Fruit fly (Drosophila melanogaster) whole organism, embryonic: Measurements from ENCODE around the gene yellow-f2.

Source experiments
- Aef1 ChIP-seq: fragments of 200-800 bp; sonication (Bioruptor generic); IDR thresholded peaks from 3 replicates; pipeline ENCODE4 v1.3.6; 2022; ENCODE audit warnings: missing biosample characterization, missing genetic modification characterization
- CG10209 ChIP-seq: fragments of 200-800 bp; sonication (Bioruptor generic); optimal IDR thresholded peaks from 3 replicates; lab custom pipeline; 2017; ENCODE audit warnings: missing biosample characterization, mild to moderate bottlenecking, missing genetic modification characterization, missing genetic modification reagents
- CG11456 ChIP-seq: fragments of 200-800 bp; sonication (Bioruptor generic); IDR thresholded peaks from 3 replicates; pipeline ENCODE4 v1.3.6; 2022; ENCODE audit warnings: missing biosample characterization, missing genetic modification characterization
- CG11695 ChIP-seq: fragments of 200-800 bp; sonication (Bioruptor generic); IDR thresholded peaks from 3 replicates; pipeline ENCODE4 v1.3.6; 2022; ENCODE audit warnings: missing biosample characterization, missing genetic modification characterization
- CG13123 ChIP-seq: fragments of 200-800 bp; sonication (Bioruptor generic); optimal IDR thresholded peaks from 2 replicates; lab custom pipeline; 2016; ENCODE audit warnings: missing biosample characterization, missing genetic modification characterization
- CG14441 ChIP-seq: fragments of 200-800 bp; sonication (Bioruptor generic); IDR thresholded peaks from 2 replicates; pipeline ENCODE4 v1.3.6; 2022; ENCODE audit warnings: missing biosample characterization, missing genetic modification characterization
- CG14860 ChIP-seq: fragments of 200-800 bp; sonication (Bioruptor generic); IDR thresholded peaks from 3 replicates; pipeline ENCODE4 v1.3.6; 2022; ENCODE audit warnings: missing biosample characterization, missing genetic modification characterization; ENCODE audit not compliant: partially characterized antibody
- CG15073 ChIP-seq: fragments of 200-800 bp; sonication (Bioruptor generic); optimal IDR thresholded peaks from 2 replicates; lab custom pipeline; 2016; ENCODE audit warnings: missing biosample characterization, missing genetic modification characterization
- CG15601 ChIP-seq: fragments of 200-800 bp; sonication (Bioruptor generic); optimal IDR thresholded peaks from 3 replicates; lab custom pipeline; 2019; ENCODE audit warnings: missing biosample characterization, mild to moderate bottlenecking, missing genetic modification characterization, moderate library complexity
- CG1792 ChIP-seq: fragments of 200-800 bp; sonication (Bioruptor generic); optimal IDR thresholded peaks from 2 replicates; lab custom pipeline; 2016; ENCODE audit warnings: missing biosample characterization, missing genetic modification characterization
- CG2199 ChIP-seq: fragments of 200-800 bp; sonication (Bioruptor generic); IDR thresholded peaks from 3 replicates; pipeline ENCODE4 v1.3.6; 2022; ENCODE audit warnings: missing biosample characterization, missing genetic modification characterization
- CG2202 ChIP-seq: fragments of 200-800 bp; sonication (Bioruptor generic); optimal IDR thresholded peaks from 2 replicates; lab custom pipeline; 2018; ENCODE audit warnings: missing biosample characterization, mild to moderate bottlenecking, missing genetic modification characterization
- CG31224 ChIP-seq: fragments of 200-800 bp; sonication (Bioruptor generic); IDR thresholded peaks from 2 replicates; pipeline ENCODE4 v1.3.6; 2022; ENCODE audit warnings: missing biosample characterization, missing genetic modification characterization
- CG34224 ChIP-seq: fragments of 200-800 bp; sonication (Bioruptor generic); IDR thresholded peaks from 3 replicates; pipeline ENCODE4 v1.3.6; 2022; ENCODE audit warnings: missing biosample characterization, missing genetic modification characterization; ENCODE audit not compliant: partially characterized antibody
- CG42726 ChIP-seq: fragments of 200-800 bp; sonication (Bioruptor generic); IDR thresholded peaks from 2 replicates; pipeline ENCODE4 v1.3.6; 2022; ENCODE audit warnings: missing biosample characterization, missing genetic modification characterization; ENCODE audit not compliant: partially characterized antibody
- CG6175 ChIP-seq: fragments of 200-800 bp; sonication (Bioruptor generic); IDR thresholded peaks from 3 replicates; pipeline ENCODE4 v1.3.6; 2022; ENCODE audit warnings: missing biosample characterization, missing genetic modification characterization
- CG6683 ChIP-seq: fragments of 200-800 bp; sonication (Bioruptor generic); optimal IDR thresholded peaks from 2 replicates; lab custom pipeline; 2017; ENCODE audit warnings: missing biosample characterization, mild to moderate bottlenecking, missing genetic modification characterization, missing genetic modification reagents
- CG6765 ChIP-seq: fragments of 200-800 bp; sonication (Bioruptor generic); optimal IDR thresholded peaks from 3 replicates; lab custom pipeline; 2017; ENCODE audit warnings: missing biosample characterization, mild to moderate bottlenecking, missing genetic modification characterization
- CG9932 ChIP-seq: fragments of 200-800 bp; sonication (Bioruptor generic); IDR thresholded peaks from 2 replicates; pipeline ENCODE4 v1.3.6; 2022; ENCODE audit warnings: missing biosample characterization, missing genetic modification characterization
- CTCF ChIP-seq: fragments of 200-800 bp; sonication (Bioruptor generic); optimal IDR thresholded peaks from 2 replicates; lab custom pipeline; 2017; ENCODE audit warnings: missing biosample characterization, mild to moderate bottlenecking, missing genetic modification characterization, moderate library complexity
- Dp ChIP-seq: fragments of 200-800 bp; sonication (Bioruptor generic); optimal IDR thresholded peaks from 2 replicates; lab custom pipeline; 2018; ENCODE audit warnings: missing biosample characterization, mild to moderate bottlenecking, missing genetic modification characterization, moderate library complexity
- E2f2 ChIP-seq: fragments of 200-800 bp; sonication (Bioruptor generic); IDR thresholded peaks from 2 replicates; pipeline ENCODE4 v1.3.6; 2022; ENCODE audit warnings: missing biosample characterization, missing genetic modification characterization
- Ets65A ChIP-seq: fragments of 200-800 bp; sonication (Bioruptor generic); peaks from one replicate; lab custom pipeline; 2016; ENCODE audit warnings: missing biosample characterization, missing genetic modification characterization
- Fer1 ChIP-seq: fragments of 200-800 bp; sonication (Bioruptor generic); optimal IDR thresholded peaks from 2 replicates; lab custom pipeline; 2017; ENCODE audit warnings: missing biosample characterization, mild to moderate bottlenecking, missing genetic modification characterization
- Gug ChIP-seq: fragments of 200-800 bp; sonication (Bioruptor generic); IDR thresholded peaks from 4 replicates; pipeline ENCODE4 v1.3.6; 2022; ENCODE audit warnings: missing biosample characterization, missing genetic modification characterization
- HLHmδ ChIP-seq: fragments of 200-800 bp; sonication (Bioruptor generic); optimal IDR thresholded peaks from 2 replicates; lab custom pipeline; 2018; ENCODE audit warnings: missing biosample characterization, mild to moderate bottlenecking, missing genetic modification characterization, moderate library complexity
- Hr39 ChIP-seq: fragments of >200 bp; optimal IDR thresholded peaks from 2 replicates; lab custom pipeline; 2017
- Med ChIP-seq: fragments of 200-800 bp; sonication (Bioruptor generic); peaks from one replicate; lab custom pipeline; 2016; ENCODE audit warnings: missing biosample characterization, missing genetic modification characterization, mild to moderate bottlenecking, inconsistent platforms, moderate library complexity
- Optix ChIP-seq: fragments of 200-800 bp; sonication (Bioruptor generic); IDR thresholded peaks from 3 replicates; pipeline ENCODE4 v1.3.6; 2022; ENCODE audit warnings: missing biosample characterization, missing genetic modification characterization
- Ptx1 ChIP-seq: fragments of 200-800 bp; sonication (Bioruptor generic); IDR thresholded peaks from 2 replicates; pipeline ENCODE4 v1.3.6; 2022; ENCODE audit warnings: missing biosample characterization, missing genetic modification characterization
- Rfx ChIP-seq: fragments of 200-800 bp; sonication (Bioruptor generic); IDR thresholded peaks from 2 replicates; pipeline ENCODE4 v1.3.6; 2022; ENCODE audit warnings: missing biosample characterization, missing genetic modification characterization
- Trl ChIP-seq, 3 experiments: fragments of >200 bp in 2 of 3; fragments of 200-800 bp in 1 of 3; sonication (Bioruptor generic) in 1 of 3; optimal IDR thresholded peaks; 2 replicates in 1 of 3; 3 replicates in 2 of 3; lab custom pipeline; 2016 to 2017; ENCODE audit warnings: missing biosample characterization in 1 of 3, missing genetic modification characterization in 1 of 3
- ara ChIP-seq: fragments of 200-800 bp; sonication (Bioruptor generic); IDR thresholded peaks from 2 replicates; pipeline ENCODE4 v1.3.6; 2022; ENCODE audit warnings: missing biosample characterization, missing genetic modification characterization
- cas ChIP-seq: fragments of 200-800 bp; sonication (Bioruptor generic); IDR thresholded peaks from 2 replicates; pipeline ENCODE4 v1.3.6; 2022; ENCODE audit warnings: missing biosample characterization, missing genetic modification characterization
- exex ChIP-seq: fragments of 200-800 bp; sonication (Bioruptor generic); optimal IDR thresholded peaks from 4 replicates; lab custom pipeline; 2018; ENCODE audit warnings: missing biosample characterization, mild to moderate bottlenecking, missing genetic modification characterization, moderate library complexity
- ftz-f1 ChIP-seq: fragments of 200-800 bp; sonication (Bioruptor generic); optimal IDR thresholded peaks from 2 replicates; lab custom pipeline; 2016; ENCODE audit warnings: missing biosample characterization, missing genetic modification characterization
- grau ChIP-seq: fragments of 200-800 bp; optimal IDR thresholded peaks from 3 replicates; lab custom pipeline; 2019; ENCODE audit warnings: missing biosample characterization, mild to moderate bottlenecking, missing genetic modification characterization, moderate library complexity
- hb ChIP-seq: fragments of 200-800 bp; sonication (Bioruptor generic); IDR thresholded peaks from 3 replicates; pipeline ENCODE4 v1.3.6; 2022; ENCODE audit warnings: missing biosample characterization, missing genetic modification characterization; ENCODE audit not compliant: partially characterized antibody
- lmd ChIP-seq: fragments of 200-800 bp; sonication (Bioruptor generic); IDR thresholded peaks from 2 replicates; pipeline ENCODE4 v1.3.6; 2022; ENCODE audit warnings: missing biosample characterization, missing genetic modification characterization
- org-1 ChIP-seq: fragments of 200-800 bp; sonication (Bioruptor generic); optimal IDR thresholded peaks from 2 replicates; lab custom pipeline; 2017; ENCODE audit warnings: missing biosample characterization, missing genetic modification characterization
- row ChIP-seq: fragments of 200-800 bp; sonication (Bioruptor generic); IDR thresholded peaks from 3 replicates; pipeline ENCODE4 v1.3.6; 2022; ENCODE audit warnings: missing biosample characterization, missing genetic modification characterization
- sens ChIP-seq: fragments of 200-800 bp; sonication (Bioruptor generic); peaks from one replicate; lab custom pipeline; 2016; ENCODE audit warnings: missing biosample characterization, missing genetic modification characterization
- sim ChIP-seq: fragments of 200-800 bp; sonication (Bioruptor generic); IDR thresholded peaks from 2 replicates; pipeline ENCODE4 v1.3.6; 2022; ENCODE audit warnings: missing biosample characterization, missing genetic modification characterization
- slbo ChIP-seq: fragments of 200-800 bp; sonication (Bioruptor generic); IDR thresholded peaks from 2 replicates; pipeline ENCODE4 v1.3.6; 2022; ENCODE audit warnings: missing biosample characterization, missing genetic modification characterization
- ttk ChIP-seq: fragments of 200-800 bp; sonication (Bioruptor generic); IDR thresholded peaks from 2 replicates; pipeline ENCODE4 v2.1.2; 2022; ENCODE audit warnings: missing biosample characterization, missing genetic modification characterization
- vvl ChIP-seq: fragments of 200-800 bp; sonication (Bioruptor generic); IDR thresholded peaks from 2 replicates; pipeline ENCODE4 v1.3.6; 2022; ENCODE audit warnings: missing biosample characterization, missing genetic modification characterization
- yki ChIP-seq: fragments of >200 bp; optimal IDR thresholded peaks from 3 replicates; lab custom pipeline; 2018
- zfh2 ChIP-seq: fragments of 200-800 bp; sonication (Bioruptor generic); optimal IDR thresholded peaks from 2 replicates; lab custom pipeline; 2016; ENCODE audit warnings: missing biosample characterization, missing genetic modification characterization

yellow-f2 gene

DNA sequence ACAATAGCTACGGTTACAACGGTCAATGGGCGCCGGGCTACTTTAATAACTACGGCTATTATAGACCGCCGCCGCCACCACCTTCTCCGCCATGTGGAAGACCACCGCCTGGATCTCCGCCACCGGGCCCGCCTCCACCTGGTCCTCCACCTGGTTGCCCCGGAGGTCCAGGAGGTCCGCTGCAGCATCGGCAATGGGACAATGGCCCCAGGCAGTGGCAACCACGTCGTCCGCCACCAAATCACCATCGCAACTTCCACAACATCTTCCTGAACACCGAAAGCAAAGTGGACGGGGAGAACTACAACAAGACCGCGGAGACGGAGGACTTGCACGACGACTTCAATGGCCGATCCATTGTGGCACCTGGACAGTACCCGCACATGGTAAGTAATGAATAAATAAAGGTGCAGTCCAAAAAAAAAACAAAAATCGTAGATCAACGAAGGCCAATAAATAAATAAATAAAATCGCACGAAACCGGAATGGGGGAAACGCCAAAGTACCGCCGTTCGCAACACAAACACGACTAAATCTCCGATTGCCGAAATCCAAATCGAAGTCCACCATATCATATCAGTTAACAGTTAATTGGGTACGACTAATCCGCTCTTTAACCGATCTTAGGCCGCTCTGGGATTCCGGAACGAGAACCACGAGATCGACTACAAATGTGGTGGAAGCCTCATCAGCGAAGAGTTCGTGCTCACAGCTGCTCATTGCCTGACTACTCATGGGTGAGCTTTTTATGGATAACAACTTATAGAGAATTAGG is 47.5 kb upstream of the yellow-f2 start, which contains the start of gene snk (continued):
- TF ChIP-seq Med (GFP tag; lab: Kevin White, UChicago), result peak; percentile 66
- TF ChIP-seq CG34224 (GFP tag; lab: Robert Waterston, UW), result no peak
- no peak for TF ChIP-seq CG11695 (GFP tag; lab: Robert Waterston, UW)
- TF ChIP-seq yki (lab: Kevin White, UChicago), result no peak
- TF ChIP-seq CG2202 (tag; lab: Kevin White, UChicago), result no peak
- TF ChIP-seq CG6765 (GFP tag; lab: Kevin White, UChicago), result no peak
- 0 out of 3 replicates have a peak, but pooled peaks have one; percentile 8 for TF ChIP-seq hb (GFP tag; lab: Robert Waterston, UW)
- 0 out of 2 replicates have a peak, but pooled peaks have one; percentile 5 for TF ChIP-seq sim (GFP tag; lab: Robert Waterston, UW)
- TF ChIP-seq CG13123 (GFP tag; lab: Kevin White, UChicago), result no peak
- peak; percentile 34 for TF ChIP-seq exex (tag; lab: Kevin White, UChicago)
- TF ChIP-seq ftz-f1 (GFP tag; lab: Kevin White, UChicago), result no peak
- no peak for TF ChIP-seq ttk (GFP tag; lab: Robert Waterston, UW)
- TF ChIP-seq org-1 (GFP tag; lab: Kevin White, UChicago), result no peak
- TF ChIP-seq CG1792, result no peak
- no peak for TF ChIP-seq CG2199
- peak in 1 of 2 experiments; percentile 38 for TF ChIP-seq Trl (optimal IDR thresholded peaks at IDR 0.05; lab: Kevin White, UChicago)
- no peak for TF ChIP-seq Trl (GFP tag; optimal IDR thresholded peaks at IDR 0.05; lab: Kevin White, UChicago)
- TF ChIP-seq CG31224, result no peak
- TF ChIP-seq CG6683 (GFP tag; lab: Kevin White, UChicago), result no peak
- TF ChIP-seq HLHmδ, result no peak
- TF ChIP-seq CG42726 (GFP tag; lab: Robert Waterston, UW), result no peak
- TF ChIP-seq Hr39 (lab: Kevin White, UChicago), result peak; percentile 36
- TF ChIP-seq ara (GFP tag; lab: Robert Waterston, UW), result no peak
- TF ChIP-seq CG14860 (GFP tag; lab: Robert Waterston, UW), result no peak
- TF ChIP-seq, all 482 proteins: peak for 8

DNA sequence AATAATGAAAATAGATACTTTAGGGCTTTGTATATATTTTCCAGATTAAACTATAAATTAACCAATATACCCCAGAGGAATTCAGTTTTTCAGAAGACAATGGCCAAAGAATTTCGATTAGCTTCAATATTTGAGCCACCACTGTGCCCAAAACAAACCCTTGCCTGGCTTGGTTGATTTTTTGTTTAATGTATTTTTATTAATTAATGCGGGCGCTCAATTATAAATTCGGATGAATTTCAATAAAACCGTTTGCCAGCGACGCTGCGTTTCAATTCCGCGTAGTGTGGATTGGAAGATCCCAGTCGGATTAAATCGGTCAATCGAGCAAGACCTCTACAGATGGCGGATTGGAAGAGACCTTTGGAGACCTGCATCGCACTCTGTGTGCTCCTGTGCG is 46.8 kb upstream of the yellow-f2 start, which contains the start of gene CG11670:
TSS of gene CG11670 (plus strand) at position 301 of the 400 bp plus-strand sequence.
- TF ChIP-seq CG15073 (GFP tag; lab: Kevin White, UChicago) (peak; percentile 14), CG6175 (no peak)

DNA sequence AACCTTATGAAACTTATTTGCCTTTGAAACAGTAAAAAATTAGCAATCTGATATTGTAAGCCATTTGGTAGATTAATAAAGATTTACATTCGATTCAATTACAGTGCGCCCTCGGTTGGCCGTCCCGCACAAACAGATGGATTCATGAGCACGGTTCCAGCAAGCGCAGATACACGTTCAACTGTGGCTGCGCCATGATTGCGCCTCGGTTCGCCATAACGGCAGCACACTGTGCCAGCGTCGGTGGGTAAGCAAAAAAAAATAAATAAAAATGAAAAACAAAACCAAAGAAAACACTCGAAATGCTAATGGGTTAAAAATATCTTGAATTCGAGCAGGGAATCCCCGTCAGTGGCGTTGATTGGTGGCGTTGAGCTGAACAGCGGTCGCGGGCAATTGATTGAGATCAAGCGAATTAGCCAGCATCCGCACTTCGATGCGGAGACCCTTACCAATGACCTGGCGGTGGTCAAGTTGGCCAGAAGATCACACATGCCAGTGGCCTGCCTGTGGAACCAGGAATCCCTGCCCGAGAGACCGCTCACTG is 44.2 kb upstream of the yellow-f2 start:
- TF ChIP-seq Aef1 (GFP tag; lab: Robert Waterston, UW) (peak; percentile 40; the same call in 1 of the 3 replicates), Ets65A (GFP tag; lab: Kevin White, UChicago) (no peak), CG15601 (tag; lab: Kevin White, UChicago) (no peak), grau (peak; percentile 55), slbo (peak; percentile 64), Rfx (GFP tag; lab: Robert Waterston, UW) (peak; percentile 54; the same call in 1 of the 2 replicates), CG14441 (GFP tag; lab: Robert Waterston, UW) (0 out of 2 replicates have a peak, but pooled peaks have one; percentile 22), sens (GFP tag; lab: Kevin White, UChicago) (peak; percentile 61), zfh2 (GFP tag; lab: Kevin White, UChicago) (peak; percentile 10), lmd (peak; percentile 36; the same call in 1 of the 2 replicates), row (GFP tag; lab: Robert Waterston, UW) (peak; percentile 63; the same call in 2 of the 3 replicates), Med (GFP tag; lab: Kevin White, UChicago) (peak; percentile 65), CTCF (no peak), cas (GFP tag; lab: Robert Waterston, UW) (no peak), CG11456 (GFP tag; lab: Robert Waterston, UW) (peak; percentile 29; the same call in 1 of the 3 replicates), Dp (GFP tag; lab: Kevin White, UChicago) (no peak), E2f2 (no peak), CG9932 (peak; percentile 47), Fer1 (GFP tag; lab: Kevin White, UChicago) (no peak), Ptx1 (GFP tag; lab: Robert Waterston, UW) (peak; percentile 37; the same call in 1 of the 2 replicates), CG10209 (GFP tag; lab: Kevin White, UChicago) (no peak), Gug (GFP tag; lab: Robert Waterston, UW) (peak; percentile 53; the same call in 3 of the 4 replicates), vvl (GFP tag; lab: Robert Waterston, UW) (peak; percentile 57; the same call in 1 of the 2 replicates), Optix (GFP tag; lab: Robert Waterston, UW) (0 out of 3 replicates have a peak, but pooled peaks have one; percentile 10)
